Worm (Caenorhabditis elegans) whole organism, L3 larva: ENCODE results near the gene ife-3.

ENCODE experiments used
- R02D3.7 ChIP-seq: fragments of 150-350 bp; optimal IDR thresholded peaks from 2 replicates; lab custom pipeline; 2014; ENCODE audit warnings: missing biosample characterization, missing genetic modification characterization
- aly-2 ChIP-seq: fragments of 150-350 bp; optimal IDR thresholded peaks from 2 replicates; lab custom pipeline; 2014; ENCODE audit warnings: missing biosample characterization, missing genetic modification characterization
- ama-1 ChIP-seq: fragments of 150-350 bp; optimal IDR thresholded peaks from 2 replicates; lab custom pipeline; 2018
- ceh-16 ChIP-seq: sonication (generic microtip); optimal IDR thresholded peaks from 2 replicates; lab custom pipeline; 2017; ENCODE audit warnings: missing biosample characterization, missing genetic modification characterization
- ceh-28 ChIP-seq: fragments of 150-350 bp; optimal IDR thresholded peaks from 2 replicates; lab custom pipeline; 2014; ENCODE audit warnings: missing biosample characterization, missing genetic modification reagents, missing genetic modification characterization
- ceh-82 ChIP-seq: fragments of 150-350 bp; optimal IDR thresholded peaks from 2 replicates; lab custom pipeline; 2014; ENCODE audit warnings: missing biosample characterization, missing genetic modification characterization
- ceh-9 ChIP-seq: sonication (generic microtip); optimal IDR thresholded peaks from 2 replicates; lab custom pipeline; 2018; ENCODE audit warnings: missing biosample characterization, missing genetic modification characterization
- daf-12 ChIP-seq: fragments of 150-350 bp; optimal IDR thresholded peaks from 2 replicates; lab custom pipeline; 2014; ENCODE audit warnings: missing biosample characterization, missing genetic modification reagents, missing genetic modification characterization
- elt-1 ChIP-seq: fragments of 150-350 bp; optimal IDR thresholded peaks from 2 replicates; lab custom pipeline; 2014; ENCODE audit warnings: missing biosample characterization, missing genetic modification characterization
- elt-2 ChIP-seq: sonication (generic microtip); optimal IDR thresholded peaks from 2 replicates; lab custom pipeline; 2016; ENCODE audit warnings: missing genetic modification reagents, mild to moderate bottlenecking, missing genetic modification characterization, missing compliant biosample characterization
- elt-3 ChIP-seq, 3 experiments: fragments of 150-350 bp in 1 of 3; sonication (generic microtip) in 2 of 3; optimal IDR thresholded peaks; 2 replicates in 2 of 3; 4 replicates in 1 of 3; lab custom pipeline; 2014 to 2017; ENCODE audit warnings: missing biosample characterization in 3 of 3, missing genetic modification characterization in 3 of 3
- eor-1 ChIP-seq, 2 experiments: fragments of 150-350 bp; optimal IDR thresholded peaks; 2 replicates each; lab custom pipeline; 2014 to 2018; ENCODE audit warnings: missing biosample characterization in 2 of 2, missing genetic modification characterization in 2 of 2
- fkh-10 ChIP-seq: sonication (generic microtip); optimal IDR thresholded peaks from 2 replicates; lab custom pipeline; 2017; ENCODE audit warnings: missing biosample characterization, missing genetic modification reagents, missing genetic modification characterization
- fkh-2 ChIP-seq: fragments of 150-350 bp; optimal IDR thresholded peaks from 2 replicates; lab custom pipeline; 2014; ENCODE audit warnings: missing biosample characterization, missing genetic modification reagents, missing genetic modification characterization
- fos-1 ChIP-seq: fragments of 150-350 bp; optimal IDR thresholded peaks from 2 replicates; lab custom pipeline; 2014; ENCODE audit warnings: missing biosample characterization, missing genetic modification characterization
- hmg-11 ChIP-seq: sonication (generic microtip); optimal IDR thresholded peaks from 2 replicates; lab custom pipeline; 2016; ENCODE audit warnings: missing genetic modification characterization, missing compliant biosample characterization
- jun-1 ChIP-seq: fragments of 150-350 bp; optimal IDR thresholded peaks from 2 replicates; lab custom pipeline; 2014; ENCODE audit warnings: missing biosample characterization, missing genetic modification reagents, missing genetic modification characterization
- lsy-12 ChIP-seq: sonication (generic microtip); optimal IDR thresholded peaks from 2 replicates; lab custom pipeline; 2016; ENCODE audit warnings: mild to moderate bottlenecking, missing genetic modification characterization, missing compliant biosample characterization
- mdl-1 ChIP-seq: fragments of 150-350 bp; optimal IDR thresholded peaks from 2 replicates; lab custom pipeline; 2014; ENCODE audit warnings: missing biosample characterization, missing genetic modification characterization
- mml-1 ChIP-seq: fragments of 150-350 bp; sonication (generic microtip); optimal IDR thresholded peaks from 3 replicates; lab custom pipeline; 2014; ENCODE audit warnings: missing biosample characterization, missing genetic modification characterization
- nfya-1 ChIP-seq: sonication (generic microtip); optimal IDR thresholded peaks from 2 replicates; lab custom pipeline; 2017; ENCODE audit warnings: missing genetic modification characterization, mild to moderate bottlenecking, missing compliant biosample characterization, antibody characterized with exemption, moderate library complexity; ENCODE audit not compliant: insufficient read depth
- nhr-11 ChIP-seq: fragments of 150-350 bp; optimal IDR thresholded peaks from 2 replicates; lab custom pipeline; 2014; ENCODE audit warnings: missing biosample characterization, missing genetic modification characterization
- nhr-12 ChIP-seq: fragments of 150-350 bp; optimal IDR thresholded peaks from 2 replicates; lab custom pipeline; 2014; ENCODE audit warnings: missing biosample characterization, missing genetic modification characterization
- nhr-23 ChIP-seq: fragments of 150-350 bp; optimal IDR thresholded peaks from 2 replicates; lab custom pipeline; 2014; ENCODE audit warnings: missing biosample characterization, missing genetic modification reagents, missing genetic modification characterization
- nhr-237 ChIP-seq: fragments of 150-350 bp; optimal IDR thresholded peaks from 2 replicates; lab custom pipeline; 2014; ENCODE audit warnings: missing biosample characterization, missing genetic modification characterization
- nhr-43 ChIP-seq: sonication (generic microtip); optimal IDR thresholded peaks from 2 replicates; lab custom pipeline; 2016; ENCODE audit warnings: mild to moderate bottlenecking, missing genetic modification characterization, missing compliant biosample characterization; ENCODE audit not compliant: poor library complexity, severe bottlenecking
- nhr-76 ChIP-seq: fragments of 150-350 bp; sonication (generic microtip); optimal IDR thresholded peaks from 5 replicates; lab custom pipeline; 2014; ENCODE audit warnings: missing biosample characterization, missing genetic modification characterization
- nhr-77 ChIP-seq: fragments of 150-350 bp; optimal IDR thresholded peaks from 2 replicates; lab custom pipeline; 2014; ENCODE audit warnings: missing biosample characterization, missing genetic modification characterization
- pha-4 ChIP-seq: fragments of 150-350 bp; optimal IDR thresholded peaks from 2 replicates; lab custom pipeline; 2014; ENCODE audit warnings: missing biosample characterization, missing genetic modification reagents, missing genetic modification characterization
- pqm-1 ChIP-seq: fragments of 150-350 bp; optimal IDR thresholded peaks from 2 replicates; lab custom pipeline; 2017; ENCODE audit warnings: missing biosample characterization, missing genetic modification characterization, inconsistent platforms
- sea-2 ChIP-seq: fragments of 150-350 bp; sonication (generic microtip); optimal IDR thresholded peaks from 4 replicates; lab custom pipeline; 2014; ENCODE audit warnings: missing biosample characterization, missing genetic modification reagents, missing genetic modification characterization
- snpc-4 ChIP-seq: fragments of 150-350 bp; optimal IDR thresholded peaks from 2 replicates; lab custom pipeline; 2014; ENCODE audit warnings: missing biosample characterization, missing genetic modification characterization
- tbx-2 ChIP-seq: sonication (generic microtip); optimal IDR thresholded peaks from 2 replicates; lab custom pipeline; 2016; ENCODE audit warnings: mild to moderate bottlenecking, missing genetic modification characterization, missing compliant biosample characterization
- unc-39 ChIP-seq: sonication (generic microtip); optimal IDR thresholded peaks from 4 replicates; lab custom pipeline; 2017; ENCODE audit warnings: missing biosample characterization, missing genetic modification characterization
- ztf-4 ChIP-seq: fragments of 150-350 bp; optimal IDR thresholded peaks from 2 replicates; lab custom pipeline; 2014; ENCODE audit warnings: missing biosample characterization, missing genetic modification characterization

ife-3 gene

ce11 chrV:55946-56345 lies 48.3 kb upstream of the ife-3 start, which contains the start of gene srt-52:
srt-52 (minus strand) TSS chrV:56046.
- TF ChIP-seq unc-39 = no peak
- TF ChIP-seq tbx-2 (tag; lab: Kevin White, UChicago) = no peak
- no peak for TF ChIP-seq nhr-237 (tag; lab: Kevin White, UChicago)
- no peak for TF ChIP-seq daf-12 (tag; lab: Kevin White, UChicago)
- TF ChIP-seq R02D3.7 = no peak
- TF ChIP-seq, all 47 proteins: peak for 0

ce11 chrV:53286-53685 lies 45.7 kb upstream of the ife-3 start:
- TF ChIP-seq pha-4 (tag; lab: Kevin White, UChicago) (peak; percentile 31), nhr-76 (tag; lab: Kevin White, UChicago) (peak; percentile 25), lsy-12 (tag; lab: Kevin White, UChicago) (peak; percentile 57), hmg-11 (tag; lab: Kevin White, UChicago) (peak; percentile 21), nhr-11 (tag; lab: Kevin White, UChicago) (no peak), nfya-1 (tag; lab: Kevin White, UChicago) (peak; percentile 20), elt-2 (peak; percentile 30), aly-2 (no peak), nhr-43 (tag; lab: Kevin White, UChicago) (peak; percentile 60), jun-1 (tag; lab: Kevin White, UChicago) (peak; percentile 7), tbx-2 (tag; lab: Kevin White, UChicago) (peak; percentile 45), mdl-1 (tag; lab: Kevin White, UChicago) (peak; percentile 25), ceh-9 (tag; lab: Kevin White, UChicago) (no peak), mml-1 (tag; lab: Kevin White, UChicago) (no peak)

ce11 chrV:48622-49021 lies 41.0 kb upstream of the ife-3 start, which contains the start of gene B0348.1:
B0348.1 (plus strand) TSS chrV:48922.
- TF ChIP-seq fkh-2 (no peak), sea-2 (GFP tag; lab: Kevin White, UChicago) (no peak), elt-2 (no peak), nhr-76 (tag; lab: Kevin White, UChicago) (no peak), eor-1 (tag; optimal IDR thresholded peaks at IDR 0.05; lab: Kevin White, UChicago) (no peak), fos-1 (tag; lab: Kevin White, UChicago) (no peak), elt-3 (tag; optimal IDR thresholded peaks at IDR 0.05; lab: Kevin White, UChicago) (no peak), pqm-1 (no peak), jun-1 (tag; lab: Kevin White, UChicago) (no peak), lsy-12 (tag; lab: Kevin White, UChicago) (no peak), nhr-43 (tag; lab: Kevin White, UChicago) (no peak), nhr-23 (no peak), nhr-12 (tag; lab: Kevin White, UChicago) (no peak), nhr-77 (tag; lab: Kevin White, UChicago) (no peak), nhr-11 (tag; lab: Kevin White, UChicago) (no peak), ztf-4 (tag; lab: Kevin White, UChicago) (no peak), snpc-4 (no peak), elt-1 (tag; lab: Kevin White, UChicago) (no peak)
- TF ChIP-seq, all 47 proteins: peak for 0

ce11 chrV:47799-48198 lies 40.2 kb upstream of the ife-3 start:
- TF ChIP-seq elt-2 = peak; percentile 92
- TF ChIP-seq nfya-1 (tag; lab: Kevin White, UChicago) = no peak
- peak; percentile 40 for TF ChIP-seq jun-1 (tag; lab: Kevin White, UChicago)
- peak; percentile 20 for TF ChIP-seq pha-4 (tag; lab: Kevin White, UChicago)
- peak; percentile 71 for TF ChIP-seq pqm-1

- TF ChIP-seq ceh-82 (tag; lab: Kevin White, UChicago) (no peak), lsy-12 (tag; lab: Kevin White, UChicago) (no peak), ceh-16 (no peak), ama-1 (no peak), nhr-23 (no peak), nhr-12 (tag; lab: Kevin White, UChicago) (no peak), snpc-4 (no peak), jun-1 (tag; lab: Kevin White, UChicago) (no peak), R02D3.7 (no peak), sea-2 (GFP tag; lab: Kevin White, UChicago) (no peak), tbx-2 (tag; lab: Kevin White, UChicago) (no peak), fkh-10 (GFP tag; lab: Kevin White, UChicago) (no peak), elt-2 (no peak), nhr-11 (tag; lab: Kevin White, UChicago) (no peak), nhr-237 (tag; lab: Kevin White, UChicago) (no peak), ceh-28 (tag; lab: Kevin White, UChicago) (no peak), ztf-4 (tag; lab: Kevin White, UChicago) (no peak), nhr-76 (tag; lab: Kevin White, UChicago) (no peak)
These were observed 37.4 kb upstream of the ife-3 start, which contains the start of gene B0348.2 for ce11 chrV:45010-45409. B0348.2 (plus strand) TSS chrV:45310.
